Worm (Caenorhabditis elegans): ENCODE results near the gene C47A4.1.

Gene C47A4.1

DNA sequence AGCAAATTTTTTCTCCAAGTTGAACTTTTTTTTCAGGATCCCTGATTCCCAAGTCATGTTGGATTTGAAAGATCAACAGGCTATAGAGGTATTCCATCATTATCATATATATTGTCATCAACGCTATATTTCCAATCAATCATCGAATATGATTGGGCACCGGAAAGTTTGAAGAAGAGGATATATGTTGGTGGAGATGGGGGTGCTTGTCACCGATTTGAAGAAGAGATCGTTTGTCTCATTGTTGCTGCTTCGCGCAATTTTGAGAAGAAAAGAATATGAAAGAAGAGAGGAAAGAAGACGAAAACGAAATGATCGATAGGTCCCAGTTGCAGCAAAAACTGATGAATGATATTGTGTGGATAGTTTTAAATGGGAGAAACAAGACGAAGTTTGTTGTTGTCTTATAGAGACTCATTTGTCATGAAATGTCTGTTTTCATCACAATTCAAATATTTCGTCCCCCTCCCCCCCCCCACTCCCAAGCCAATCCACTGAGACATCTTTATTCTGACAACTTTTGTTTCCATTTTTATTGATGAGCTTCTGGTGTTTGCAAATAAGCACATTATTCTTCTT lies 26.8 kb downstream of the C47A4.1 start, which contains the start of gene T23G4.2:
TSS of gene T23G4.2 (minus strand) at position 255 of the 579 bp plus-strand sequence.
- TF ChIP-seq hnd-1 (tag; optimal IDR thresholded peaks at IDR 0.05): no peak
- TF ChIP-seq tra-4 (tag; optimal IDR thresholded peaks at IDR 0.05): no peak
- TF ChIP-seq ceh-36 (tag; optimal IDR thresholded peaks at IDR 0.05): no peak
- no peak for TF ChIP-seq flt-1 (GFP tag; IDR thresholded peaks at IDR 0.05)
- no peak for TF ChIP-seq tbx-11 (GFP tag; IDR thresholded peaks at IDR 0.05)
- no peak for TF ChIP-seq ceh-13 (GFP tag; optimal IDR thresholded peaks at IDR 0.05)
- no peak for TF ChIP-seq F13C5.2 (tag; optimal IDR thresholded peaks at IDR 0.05)
- no peak for TF ChIP-seq pes-1 (GFP tag; IDR thresholded peaks at IDR 0.05)
- TF ChIP-seq hmbx-1 (tag; optimal IDR thresholded peaks at IDR 0.05): no peak
- no peak for TF ChIP-seq tbx-37 (GFP tag; conservative IDR thresholded peaks at IDR 0.05)
- no peak for TF ChIP-seq scrt-1 (GFP tag; IDR thresholded peaks at IDR 0.05)
- no peak for TF ChIP-seq ama-1 (optimal IDR thresholded peaks at IDR 0.05)
- no peak for TF ChIP-seq B0310.2 (tag; optimal IDR thresholded peaks at IDR 0.05)

DNA sequence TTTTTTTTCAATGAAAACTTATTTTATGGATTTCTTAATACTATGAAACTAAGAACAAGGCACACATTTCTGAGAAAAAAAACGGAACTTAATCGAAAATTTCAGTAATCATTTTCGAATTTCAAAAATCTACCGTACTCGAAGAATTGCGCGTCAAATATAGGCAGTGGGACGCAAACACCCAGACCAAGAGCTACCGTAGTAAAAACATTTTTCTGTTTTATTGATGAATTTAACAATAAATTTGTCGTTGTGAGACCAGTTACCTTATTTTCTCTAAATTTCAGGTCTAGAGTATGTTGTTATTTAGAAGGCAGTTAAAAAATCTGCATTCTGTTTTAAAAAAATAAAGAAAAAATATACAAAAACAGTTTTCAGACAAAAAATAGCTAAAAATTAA lies 28.5 kb downstream of the C47A4.1 start:
- TF ChIP-seq ets-7 (tag; optimal IDR thresholded peaks at IDR 0.05) (no peak), hmg-4 (GFP tag; optimal IDR thresholded peaks at IDR 0.05) (no peak)

DNA sequence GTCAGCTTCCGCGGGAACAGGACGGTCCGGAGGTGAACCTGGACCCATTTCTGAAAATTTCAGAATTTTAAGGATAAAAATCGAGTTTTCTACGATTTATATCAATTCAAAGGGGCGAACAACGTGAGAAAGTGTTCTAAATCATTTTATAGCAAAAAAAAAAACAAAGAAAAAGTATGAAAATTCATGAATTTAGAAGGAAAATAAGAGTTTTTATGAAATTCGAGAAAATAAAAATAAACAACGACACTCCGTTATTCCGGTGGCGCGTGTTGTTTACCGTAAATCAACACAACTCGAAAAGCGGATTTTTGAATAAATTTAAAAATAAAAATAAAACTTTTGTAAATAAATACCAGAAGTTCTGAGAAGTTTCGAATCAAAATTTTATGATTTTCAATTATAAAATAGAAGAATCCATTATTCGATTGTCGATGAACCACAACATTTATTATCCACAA lies 29.2 kb downstream of the C47A4.1 start, which contains the start of gene nyn-1:
TSS of gene nyn-1 (minus strand) at position 51 of the 461 bp plus-strand sequence.
- TF ChIP-seq F13C5.2 (tag; optimal IDR thresholded peaks at IDR 0.05) (no peak), ceh-36 (tag; optimal IDR thresholded peaks at IDR 0.05) (no peak), ama-1 (optimal IDR thresholded peaks at IDR 0.05) (no peak), flt-1 (GFP tag; IDR thresholded peaks at IDR 0.05) (no peak), tbx-11 (GFP tag; IDR thresholded peaks at IDR 0.05) (no peak), sea-1 (GFP tag; conservative IDR thresholded peaks at IDR 0.05) (no peak), ceh-13 (GFP tag; optimal IDR thresholded peaks at IDR 0.05) (no peak), pes-1 (GFP tag; IDR thresholded peaks at IDR 0.05) (no peak), B0310.2 (tag; optimal IDR thresholded peaks at IDR 0.05) (no peak), hmg-4 (GFP tag; optimal IDR thresholded peaks at IDR 0.05) (no peak), tra-4 (tag; optimal IDR thresholded peaks at IDR 0.05) (no peak), aly-1 (tag; optimal IDR thresholded peaks at IDR 0.05) (no peak), tbx-37 (GFP tag; conservative IDR thresholded peaks at IDR 0.05) (no peak), hmbx-1 (tag; optimal IDR thresholded peaks at IDR 0.05) (no peak), scrt-1 (GFP tag; IDR thresholded peaks at IDR 0.05) (no peak), hnd-1 (tag; optimal IDR thresholded peaks at IDR 0.05) (no peak), ets-7 (tag; optimal IDR thresholded peaks at IDR 0.05) (no peak)

DNA sequence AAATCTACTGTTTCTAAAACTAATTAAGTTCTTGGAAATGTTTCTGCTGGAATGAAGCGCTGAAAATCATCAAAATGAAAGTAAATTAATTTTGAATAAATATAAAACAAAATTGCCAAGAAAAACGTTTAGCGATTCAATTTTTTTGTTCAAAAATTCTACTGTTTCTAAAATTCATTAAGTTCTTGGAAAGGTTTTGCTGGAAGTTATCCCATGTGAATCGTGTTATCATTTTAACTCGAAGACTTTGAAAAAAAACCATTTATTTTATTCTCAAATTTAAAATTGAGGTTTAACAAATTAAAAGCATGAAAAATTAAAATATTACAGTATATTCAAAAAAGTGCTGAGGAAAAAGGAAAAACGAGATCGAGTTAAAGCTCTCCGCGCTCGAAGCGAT lies 31.4 kb downstream of the C47A4.1 start:
- no peak for TF ChIP-seq F13C5.2 (tag; optimal IDR thresholded peaks at IDR 0.05)

DNA sequence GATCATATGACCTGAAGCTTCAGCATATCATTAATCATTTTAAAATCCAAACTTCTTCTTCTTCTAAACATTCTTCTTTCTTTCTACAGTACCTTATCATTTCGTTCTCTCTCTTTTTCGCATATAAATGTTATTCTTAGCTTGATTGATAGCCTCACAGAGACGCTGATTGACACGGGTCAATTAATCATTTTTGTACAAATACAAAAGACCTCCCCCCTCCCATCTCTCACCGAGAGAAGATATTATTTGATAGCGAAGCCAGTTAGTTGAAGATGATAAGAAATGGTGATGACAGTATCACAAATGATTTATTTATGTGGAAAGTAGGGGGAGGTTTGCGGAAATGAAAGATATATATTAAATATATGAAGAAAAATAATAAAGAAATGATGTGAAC lies 33.4 kb downstream of the C47A4.1 start:
- no peak for TF ChIP-seq tra-4 (tag; optimal IDR thresholded peaks at IDR 0.05)
- TF ChIP-seq scrt-1 (GFP tag; IDR thresholded peaks at IDR 0.05): no peak
- no peak for TF ChIP-seq ceh-36 (tag; optimal IDR thresholded peaks at IDR 0.05)
- no peak for TF ChIP-seq ceh-13 (GFP tag; optimal IDR thresholded peaks at IDR 0.05)
- TF ChIP-seq B0310.2 (tag; optimal IDR thresholded peaks at IDR 0.05): no peak
- no peak for TF ChIP-seq aly-1 (tag; optimal IDR thresholded peaks at IDR 0.05)
- no peak for TF ChIP-seq tbx-11 (GFP tag; IDR thresholded peaks at IDR 0.05)
- TF ChIP-seq hmbx-1 (tag; optimal IDR thresholded peaks at IDR 0.05): no peak
- no peak for TF ChIP-seq pes-1 (GFP tag; IDR thresholded peaks at IDR 0.05)
- TF ChIP-seq ets-7 (tag; optimal IDR thresholded peaks at IDR 0.05): no peak
- no peak for TF ChIP-seq ama-1 (optimal IDR thresholded peaks at IDR 0.05)
- no peak for TF ChIP-seq sea-1 (GFP tag; conservative IDR thresholded peaks at IDR 0.05)

DNA sequence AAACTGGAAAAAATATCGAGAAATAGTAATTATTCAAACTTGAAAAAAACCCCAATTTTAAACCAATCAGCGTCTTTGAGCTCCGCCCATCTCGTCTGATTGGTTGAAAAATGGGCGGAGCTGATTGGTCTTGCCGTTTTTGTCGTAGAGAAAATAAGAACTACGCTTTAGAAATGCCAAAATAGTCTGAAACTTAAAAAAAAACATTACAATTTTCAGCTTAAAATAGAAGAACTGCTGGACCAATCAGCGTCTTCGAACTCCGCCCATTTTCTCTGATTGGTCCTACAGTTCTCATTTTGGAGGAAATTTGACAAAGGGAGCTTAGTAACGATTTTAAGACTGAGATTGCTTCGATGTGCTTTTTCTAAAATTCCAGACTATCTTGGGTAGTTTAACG lies 36.7 kb downstream of the C47A4.1 start:
- TF ChIP-seq aly-1 (tag; optimal IDR thresholded peaks at IDR 0.05) (no peak), F13C5.2 (tag; optimal IDR thresholded peaks at IDR 0.05) (no peak), ama-1 (optimal IDR thresholded peaks at IDR 0.05) (no peak)

DNA sequence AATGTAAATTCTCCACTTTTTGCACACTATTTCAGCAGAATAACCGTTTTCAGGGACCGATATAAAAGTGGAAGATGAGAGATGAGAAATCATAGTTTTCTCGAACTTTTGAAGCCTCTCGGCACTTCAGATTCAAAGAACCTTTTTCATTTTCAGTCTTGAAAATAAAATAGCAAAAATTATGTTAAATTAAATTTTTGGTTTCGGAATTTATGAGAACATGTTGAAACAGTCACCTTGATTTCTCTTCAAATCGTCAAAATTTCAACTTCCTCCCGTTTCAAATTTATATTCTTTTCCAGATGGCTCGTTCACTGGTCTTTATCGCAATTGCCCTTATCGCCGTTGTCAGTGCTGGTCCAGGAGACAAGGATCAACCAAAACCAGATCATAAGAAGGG lies 37.5 kb downstream of the C47A4.1 start, which contains the start of gene srlf-26:
TSS of gene srlf-26 (plus strand) at position 301 of the 400 bp plus-strand sequence.
- TF ChIP-seq aly-1 (tag; optimal IDR thresholded peaks at IDR 0.05): no peak
- no peak for TF ChIP-seq ets-7 (tag; optimal IDR thresholded peaks at IDR 0.05)
- TF ChIP-seq scrt-1 (GFP tag; IDR thresholded peaks at IDR 0.05): no peak
- TF ChIP-seq ceh-13 (GFP tag; optimal IDR thresholded peaks at IDR 0.05): no peak
- no peak for TF ChIP-seq tra-4 (tag; optimal IDR thresholded peaks at IDR 0.05)
- no peak for TF ChIP-seq pes-1 (GFP tag; IDR thresholded peaks at IDR 0.05)
- no peak for TF ChIP-seq tbx-37 (GFP tag; conservative IDR thresholded peaks at IDR 0.05)
- TF ChIP-seq tbx-11 (GFP tag; IDR thresholded peaks at IDR 0.05): no peak
- no peak for TF ChIP-seq ceh-36 (tag; optimal IDR thresholded peaks at IDR 0.05)
- no peak for TF ChIP-seq B0310.2 (tag; optimal IDR thresholded peaks at IDR 0.05)

DNA sequence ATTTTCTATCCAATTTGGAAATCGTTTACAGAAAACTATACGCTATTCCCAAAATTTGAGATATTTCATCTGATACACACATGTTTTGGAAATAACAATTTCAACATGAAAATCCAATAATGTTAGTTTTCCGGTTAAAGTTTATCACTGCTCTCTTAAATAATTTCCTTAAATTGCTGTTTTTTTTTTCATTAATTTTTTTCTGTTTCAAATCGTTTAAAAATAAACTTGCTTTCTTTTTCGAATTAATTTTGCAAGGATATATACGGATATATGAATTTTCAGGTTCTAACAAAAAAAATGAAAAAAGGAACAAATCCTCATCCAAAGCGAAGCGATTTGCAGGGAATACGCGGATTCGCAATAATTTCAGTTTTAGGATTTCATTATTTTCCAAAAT lies 42.7 kb downstream of the C47A4.1 start, which contains the start of gene oac-48:
TSS of gene oac-48 (plus strand) at position 301 of the 400 bp plus-strand sequence.
- TF ChIP-seq tra-4 (tag; optimal IDR thresholded peaks at IDR 0.05): no peak
- no peak for TF ChIP-seq scrt-1 (GFP tag; IDR thresholded peaks at IDR 0.05)
- TF ChIP-seq F13C5.2 (tag; optimal IDR thresholded peaks at IDR 0.05): no peak
- no peak for TF ChIP-seq hmg-4 (GFP tag; optimal IDR thresholded peaks at IDR 0.05)
- no peak for TF ChIP-seq hnd-1 (tag; optimal IDR thresholded peaks at IDR 0.05)
